Fruit fly (Drosophila melanogaster): ENCODE results near the gene Peritrophin-15a.

- TF ChIP-seq topi (GFP tag; optimal IDR thresholded peaks at IDR 0.05) (no peak), fd85E (GFP tag; optimal IDR thresholded peaks at IDR 0.05) (no peak), CG32006 (GFP tag; optimal IDR thresholded peaks at IDR 0.05) (no peak), CG3919 (GFP tag; optimal IDR thresholded peaks at IDR 0.05) (no peak), Eip78C (GFP tag) (no peak), OdsH (GFP tag; optimal IDR thresholded peaks at IDR 0.05) (no peak), Hr39 (GFP tag; optimal IDR thresholded peaks at IDR 0.05) (no peak), CG6792 (GFP tag; optimal IDR thresholded peaks at IDR 0.05) (no peak), CG34406 (GFP tag; optimal IDR thresholded peaks at IDR 0.05) (no peak)
Observed at dm6 chr2L:8442147-8442546, 46.3 kb upstream of the Peritrophin-15a start, which contains the start of gene CG31897.

Data from whole organism, prepupa.